Worm (Caenorhabditis elegans) whole organism, L1 larva: Measurements from ENCODE around the gene C49A9.1.

Source experiments
- F16B12.6 ChIP-seq: fragments of 150-350 bp; optimal IDR thresholded peaks from 2 replicates; lab custom pipeline; 2014; ENCODE audit warnings: missing biosample characterization, missing genetic modification characterization
- ama-1 ChIP-seq: fragments of 150-350 bp; optimal IDR thresholded peaks from 2 replicates; lab custom pipeline; 2014
- blmp-1 ChIP-seq: fragments of 150-350 bp; optimal IDR thresholded peaks from 2 replicates; lab custom pipeline; 2014; ENCODE audit warnings: missing biosample characterization, missing genetic modification characterization
- ceh-63 ChIP-seq: fragments of 200-800 bp; sonication (Bioruptor generic); optimal IDR thresholded peaks from 2 replicates; lab custom pipeline; 2018; ENCODE audit warnings: mild to moderate bottlenecking, missing genetic modification characterization, missing compliant biosample characterization
- ceh-82 ChIP-seq, 3 experiments: fragments of 150-350 bp in 1 of 3; sonication (generic microtip) in 2 of 3; optimal IDR thresholded peaks; 2 replicates each; lab custom pipeline; 2014 to 2017; ENCODE audit warnings: missing biosample characterization in 3 of 3, missing genetic modification characterization in 3 of 3
- dpl-1 ChIP-seq, 3 experiments: fragments of 150-350 bp in 2 of 3; sonication (generic microtip) in 1 of 3; optimal IDR thresholded peaks; 2 replicates each; lab custom pipeline; 2014 to 2017; ENCODE audit warnings: missing biosample characterization in 3 of 3, missing genetic modification characterization in 3 of 3, missing genetic modification reagents in 3 of 3
- dsc-1 ChIP-seq: sonication (generic microtip); optimal IDR thresholded peaks from 2 replicates; lab custom pipeline; 2016; ENCODE audit warnings: mild to moderate bottlenecking, missing genetic modification characterization, missing compliant biosample characterization
- efl-1 ChIP-seq, 4 experiments: fragments of 150-350 bp; optimal IDR thresholded peaks in 3 of 4; peaks in 1 of 4; 1 replicate in 1 of 4; 2 replicates in 3 of 4; lab custom pipeline; 2014; ENCODE audit warnings: missing biosample characterization in 2 of 4, missing genetic modification characterization in 2 of 4, missing genetic modification reagents in 2 of 4
- egl-13 ChIP-seq: sonication (generic microtip); optimal IDR thresholded peaks from 2 replicates; lab custom pipeline; 2016; ENCODE audit warnings: missing genotype, missing genetic modification reagents, missing genetic modification characterization, missing compliant biosample characterization
- elt-2 ChIP-seq: sonication (generic microtip); optimal IDR thresholded peaks from 2 replicates; lab custom pipeline; 2016; ENCODE audit warnings: missing genetic modification characterization, mild to moderate bottlenecking, inconsistent platforms, missing compliant biosample characterization, missing genetic modification reagents
- elt-3 ChIP-seq, 6 experiments: fragments of 150-350 bp in 1 of 6; sonication (generic microtip); optimal IDR thresholded peaks; 2 replicates each; lab custom pipeline; 2017 to 2018; ENCODE audit warnings: missing biosample characterization in 6 of 6, missing genetic modification characterization in 6 of 6, inconsistent platforms in 1 of 6
- ets-5 ChIP-seq: fragments of 200-800 bp; sonication (Bioruptor generic); IDR thresholded peaks from 2 replicates; pipeline ENCODE4 v1.3.6; 2022; ENCODE audit warnings: missing genetic modification characterization, missing compliant biosample characterization
- fkh-4 ChIP-seq: sonication (generic microtip); optimal IDR thresholded peaks from 2 replicates; lab custom pipeline; 2016; ENCODE audit warnings: missing compliant biosample characterization, missing genetic modification characterization, borderline replicate concordance
- grh-1 ChIP-seq: fragments of 200-800 bp; sonication (Bioruptor generic); IDR thresholded peaks from 2 replicates; pipeline ENCODE4 v1.3.6; 2022; ENCODE audit warnings: missing genetic modification reagents, missing genetic modification characterization, missing compliant biosample characterization
- lin-13 ChIP-seq: fragments of 150-350 bp; optimal IDR thresholded peaks from 2 replicates; lab custom pipeline; 2014; ENCODE audit warnings: missing biosample characterization, missing genetic modification reagents, missing genetic modification characterization
- lin-14 ChIP-seq: fragments of 200-800 bp; sonication (Bioruptor generic); optimal IDR thresholded peaks from 2 replicates; lab custom pipeline; 2018; ENCODE audit warnings: mild to moderate bottlenecking, missing genetic modification characterization, moderate library complexity, missing compliant biosample characterization
- lin-35 ChIP-seq, 2 experiments: fragments of 150-350 bp; optimal IDR thresholded peaks; 2 replicates each; lab custom pipeline; 2014; ENCODE audit warnings: missing biosample characterization in 2 of 2, missing genetic modification characterization in 2 of 2, missing genetic modification reagents in 2 of 2
- lsy-2 ChIP-seq, 2 experiments: fragments of 150-350 bp; optimal IDR thresholded peaks; 2 replicates each; lab custom pipeline; 2014; ENCODE audit warnings: missing biosample characterization in 2 of 2, missing genetic modification characterization in 2 of 2
- mep-1 ChIP-seq: fragments of 150-350 bp; optimal IDR thresholded peaks from 2 replicates; lab custom pipeline; 2014; ENCODE audit warnings: missing biosample characterization, missing genetic modification characterization
- nhr-20 ChIP-seq: sonication (generic microtip); optimal IDR thresholded peaks from 2 replicates; lab custom pipeline; 2016; ENCODE audit warnings: mild to moderate bottlenecking, missing genetic modification characterization, missing compliant biosample characterization
- nhr-237 ChIP-seq: fragments of 150-350 bp; optimal IDR thresholded peaks from 2 replicates; lab custom pipeline; 2014; ENCODE audit warnings: missing biosample characterization, missing genetic modification characterization
- nhr-47 ChIP-seq: sonication (generic microtip); optimal IDR thresholded peaks from 2 replicates; lab custom pipeline; 2016; ENCODE audit warnings: mild to moderate bottlenecking, missing genetic modification characterization, moderate library complexity, missing compliant biosample characterization
- nhr-71 ChIP-seq: sonication (generic microtip); optimal IDR thresholded peaks from 2 replicates; lab custom pipeline; 2016; ENCODE audit warnings: mild to moderate bottlenecking, missing genetic modification characterization, moderate library complexity, missing compliant biosample characterization
- nhr-84 ChIP-seq: sonication (generic microtip); optimal IDR thresholded peaks from 2 replicates; lab custom pipeline; 2017; ENCODE audit warnings: missing biosample characterization, missing genetic modification characterization
- nhr-85 ChIP-seq: sonication (generic microtip); peaks from one replicate; lab custom pipeline; 2016; ENCODE audit warnings: missing genetic modification characterization, inconsistent platforms, missing compliant biosample characterization
- nhr-90 ChIP-seq: sonication (generic microtip); optimal IDR thresholded peaks from 2 replicates; lab custom pipeline; 2016; ENCODE audit warnings: mild to moderate bottlenecking, missing genetic modification characterization, missing compliant biosample characterization; ENCODE audit not compliant: poor library complexity
- skn-1 ChIP-seq: fragments of 150-350 bp; optimal IDR thresholded peaks from 2 replicates; lab custom pipeline; 2014; ENCODE audit warnings: missing biosample characterization, missing genetic modification characterization
- swsn-7 ChIP-seq: sonication (generic microtip); optimal IDR thresholded peaks from 2 replicates; lab custom pipeline; 2016; ENCODE audit warnings: missing genetic modification characterization, missing compliant biosample characterization
- unc-86 ChIP-seq: sonication (generic microtip); optimal IDR thresholded peaks from 2 replicates; lab custom pipeline; 2016; ENCODE audit warnings: missing genetic modification characterization, missing compliant biosample characterization
- unc-98 ChIP-seq: fragments of 200-800 bp; sonication (Bioruptor generic); IDR thresholded peaks from 2 replicates; pipeline ENCODE4 v1.3.6; 2022; ENCODE audit warnings: missing genetic modification characterization, missing compliant biosample characterization
- xbp-1 ChIP-seq: sonication (generic microtip); optimal IDR thresholded peaks from 2 replicates; lab custom pipeline; 2016; ENCODE audit warnings: missing genetic modification characterization, missing compliant biosample characterization
- zip-4 ChIP-seq: fragments of 200-800 bp; sonication (Bioruptor generic); optimal IDR thresholded peaks from 2 replicates; lab custom pipeline; 2018; ENCODE audit warnings: mild to moderate bottlenecking, missing genetic modification characterization, moderate library complexity, missing compliant biosample characterization
- ztf-11 ChIP-seq, 2 experiments: sonication (generic microtip); optimal IDR thresholded peaks; 2 replicates each; lab custom pipeline; 2016 to 2017; ENCODE audit warnings: missing genetic modification characterization in 2 of 2, missing biosample characterization in 1 of 2, missing compliant biosample characterization in 1 of 2
- ztf-4 ChIP-seq: fragments of 150-350 bp; optimal IDR thresholded peaks from 2 replicates; lab custom pipeline; 2014; ENCODE audit warnings: missing biosample characterization, missing genetic modification characterization

Gene C49A9.1

ce11 chrIV:6237508-6238227 lies 9.7 kb downstream of the C49A9.1 start, which contains the start of the genes F58F9.6 and F58F9.8:
Gene F58F9.6, minus strand, starts transcription at chrIV:6237608.
Gene F58F9.8, plus strand, starts transcription at chrIV:6238177.
- TF ChIP-seq nhr-84 (tag; lab: Kevin White, UChicago): no peak
- no peak for TF ChIP-seq zip-4 (GFP tag; lab: Kevin White, UChicago)
- TF ChIP-seq egl-13 (tag; lab: Kevin White, UChicago): no peak
- TF ChIP-seq xbp-1 (tag; lab: Kevin White, UChicago): no peak
- TF ChIP-seq nhr-85 (tag; lab: Kevin White, UChicago): peak; percentile 22
- no peak for TF ChIP-seq mep-1 (tag; lab: Kevin White, UChicago)
- no peak for TF ChIP-seq efl-1 (optimal IDR thresholded peaks at IDR 0.05; lab: Kevin White, UChicago)
- peak in 1 of 2 experiments; percentile 83 for TF ChIP-seq efl-1 (GFP tag; optimal IDR thresholded peaks at IDR 0.05 in 1 of 2; lab: Kevin White, UChicago)
- TF ChIP-seq nhr-237 (tag; lab: Kevin White, UChicago): no peak
- TF ChIP-seq nhr-90: no peak
- no peak for TF ChIP-seq ztf-4 (tag; lab: Kevin White, UChicago)
- TF ChIP-seq unc-98 (GFP tag; lab: Robert Waterston, UW): no peak
- no peak for TF ChIP-seq ets-5 (GFP tag; lab: Robert Waterston, UW)
- TF ChIP-seq blmp-1: no peak
- TF ChIP-seq ama-1 (lab: Kevin White, UChicago): no peak
- TF ChIP-seq ceh-63: no peak

ce11 chrIV:6239993-6240392 lies 12.0 kb downstream of the C49A9.1 start, which contains the start of gene F58F9.9:
Gene F58F9.9, plus strand, starts transcription at chrIV:6240293.
- TF ChIP-seq skn-1 (tag; lab: Kevin White, UChicago) (no peak), grh-1 (GFP tag; lab: Robert Waterston, UW) (no peak), dsc-1 (tag; lab: Kevin White, UChicago) (no peak), dpl-1 (GFP tag; optimal IDR thresholded peaks at IDR 0.05; lab: Kevin White, UChicago) (no peak), F16B12.6 (tag; lab: Kevin White, UChicago) (no peak), ztf-11 (tag; optimal IDR thresholded peaks at IDR 0.05; lab: Kevin White, UChicago) (no peak), lin-13 (GFP tag; lab: Kevin White, UChicago) (no peak), fkh-4 (no peak)

ce11 chrIV:6248486-6248885 lies 20.5 kb downstream of the C49A9.1 start, which contains the start of gene acox-3:
Gene acox-3, minus strand, starts transcription at chrIV:6248492.
- TF ChIP-seq nhr-71 (tag; lab: Kevin White, UChicago) (peak; percentile 33), ceh-82 (tag; optimal IDR thresholded peaks at IDR 0.05; lab: Kevin White, UChicago) (no peak), elt-3 (tag; optimal IDR thresholded peaks at IDR 0.05; lab: Kevin White, UChicago) (peak in 2 of 6 experiments; percentile 54 to 55), lin-35 (GFP tag; optimal IDR thresholded peaks at IDR 0.05; lab: Kevin White, UChicago) (peak in 1 of 2 experiments; percentile 52), dpl-1 (GFP tag; optimal IDR thresholded peaks at IDR 0.05; lab: Kevin White, UChicago) (peak in 1 of 3 experiments; percentile 5), blmp-1 (peak; percentile 43), nhr-85 (tag; lab: Kevin White, UChicago) (peak; percentile 27), unc-86 (tag; lab: Kevin White, UChicago) (no peak), elt-2 (tag; lab: Kevin White, UChicago) (peak; percentile 54), grh-1 (GFP tag; lab: Robert Waterston, UW) (no peak), nhr-20 (tag; lab: Kevin White, UChicago) (peak; percentile 92), lsy-2 (tag; optimal IDR thresholded peaks at IDR 0.05; lab: Kevin White, UChicago) (peak in 1 of 2 experiments; percentile 7)

- peak; percentile 64 for TF ChIP-seq lin-14 (GFP tag; lab: Kevin White, UChicago)
- TF ChIP-seq egl-13 (tag; lab: Kevin White, UChicago): peak; percentile 9
- peak; percentile 4 for TF ChIP-seq swsn-7 (tag; lab: Kevin White, UChicago)
- peak; percentile 37 for TF ChIP-seq dsc-1 (tag; lab: Kevin White, UChicago)
- TF ChIP-seq unc-98 (GFP tag; lab: Robert Waterston, UW): no peak
- TF ChIP-seq unc-86 (tag; lab: Kevin White, UChicago): no peak
- peak; percentile 29 for TF ChIP-seq nhr-47 (tag; lab: Kevin White, UChicago)
Measured at ce11 chrIV:6249591-6249990, 21.6 kb downstream of the C49A9.1 start, which contains the start of gene F58F9.1. Gene F58F9.1, plus strand, starts transcription at chrIV:6249841.
